Fruit fly (Drosophila melanogaster) whole organism, embryonic: ENCODE measurements around the gene CG3306.

ENCODE experiments used
- Atf6 ChIP-seq: fragments of 200-800 bp; sonication (Bioruptor generic); IDR thresholded peaks from 2 replicates; pipeline ENCODE4 v1.3.6; 2022; ENCODE audit warnings: missing biosample characterization, missing genetic modification characterization
- Awh ChIP-seq: fragments of 200-800 bp; sonication (Bioruptor generic); IDR thresholded peaks from 2 replicates; pipeline ENCODE4, ENCODE4 v1.3.6; 2022; ENCODE audit warnings: missing biosample characterization, missing genetic modification characterization
- CG10147 ChIP-seq: fragments of 200-800 bp; sonication (Bioruptor generic); optimal IDR thresholded peaks from 2 replicates; lab custom pipeline; 2019; ENCODE audit warnings: missing biosample characterization, mild to moderate bottlenecking, missing genetic modification characterization, moderate library complexity
- CG10274 ChIP-seq: fragments of 200-800 bp; sonication (Bioruptor generic); optimal IDR thresholded peaks from 3 replicates; lab custom pipeline; 2017; ENCODE audit warnings: missing biosample characterization, mild to moderate bottlenecking, missing genetic modification characterization
- CG10431 ChIP-seq: fragments of 200-800 bp; sonication (Bioruptor generic); optimal IDR thresholded peaks from 3 replicates; lab custom pipeline; 2018; ENCODE audit warnings: missing biosample characterization, mild to moderate bottlenecking, missing genetic modification characterization
- CG10462 ChIP-seq: fragments of 200-800 bp; sonication (Bioruptor generic); optimal IDR thresholded peaks from 2 replicates; lab custom pipeline; 2016; ENCODE audit warnings: missing biosample characterization, missing genetic modification characterization
- CG10565 ChIP-seq: fragments of 200-800 bp; sonication (Bioruptor generic); optimal IDR thresholded peaks from 3 replicates; lab custom pipeline; 2016; ENCODE audit warnings: missing biosample characterization, mild to moderate bottlenecking, missing genetic modification characterization
- CG12071 ChIP-seq: fragments of 200-800 bp; sonication (Bioruptor generic); optimal IDR thresholded peaks from 3 replicates; lab custom pipeline; 2018; ENCODE audit warnings: missing biosample characterization, mild to moderate bottlenecking, missing genetic modification characterization
- CG12942 ChIP-seq: fragments of 200-800 bp; sonication (Bioruptor generic); optimal IDR thresholded peaks from 3 replicates; lab custom pipeline; 2016; ENCODE audit warnings: missing biosample characterization, missing genetic modification characterization
- CG13123 ChIP-seq: fragments of 200-800 bp; sonication (Bioruptor generic); optimal IDR thresholded peaks from 2 replicates; lab custom pipeline; 2016; ENCODE audit warnings: missing biosample characterization, missing genetic modification characterization
- CG14860 ChIP-seq: fragments of 200-800 bp; sonication (Bioruptor generic); IDR thresholded peaks from 3 replicates; pipeline ENCODE4 v1.3.6; 2022; ENCODE audit warnings: missing biosample characterization, missing genetic modification characterization; ENCODE audit not compliant: partially characterized antibody
- CG15696 ChIP-seq: fragments of 200-800 bp; sonication (Bioruptor generic); optimal IDR thresholded peaks from 2 replicates; lab custom pipeline; 2019; ENCODE audit warnings: missing biosample characterization, mild to moderate bottlenecking, missing genetic modification characterization, moderate library complexity
- CG16863 ChIP-seq: fragments of 200-800 bp; sonication (Bioruptor generic); optimal IDR thresholded peaks from 3 replicates; lab custom pipeline; 2016; ENCODE audit warnings: missing biosample characterization, missing genetic modification characterization
- CG17802 ChIP-seq: fragments of 200-800 bp; sonication (Bioruptor generic); optimal IDR thresholded peaks from 2 replicates; lab custom pipeline; 2018; ENCODE audit warnings: missing biosample characterization, mild to moderate bottlenecking, missing genetic modification characterization, moderate library complexity
- CG18599 ChIP-seq: fragments of 200-800 bp; sonication (Bioruptor generic); optimal IDR thresholded peaks from 3 replicates; lab custom pipeline; 2017; ENCODE audit warnings: missing biosample characterization, missing genetic modification characterization, mild to moderate bottlenecking, moderate library complexity, missing genetic modification reagents
- CG2712 ChIP-seq: fragments of 200-800 bp; optimal IDR thresholded peaks from 3 replicates; lab custom pipeline; 2019; ENCODE audit warnings: missing biosample characterization, mild to moderate bottlenecking, missing genetic modification characterization, moderate library complexity
- CG32532 ChIP-seq: fragments of 200-800 bp; sonication (Bioruptor generic); IDR thresholded peaks from 2 replicates; pipeline ENCODE4 v1.3.6; 2022; ENCODE audit warnings: missing biosample characterization, missing genetic modification characterization
- CG33557 ChIP-seq: fragments of 200-800 bp; sonication (Bioruptor generic); optimal IDR thresholded peaks from 2 replicates; lab custom pipeline; 2019; ENCODE audit warnings: missing biosample characterization, mild to moderate bottlenecking, missing genetic modification characterization, moderate library complexity
- CG3726 ChIP-seq: fragments of 200-800 bp; sonication (Bioruptor generic); IDR thresholded peaks from 3 replicates; pipeline ENCODE4, ENCODE4 v1.3.6; 2022; ENCODE audit warnings: missing biosample characterization, missing genetic modification characterization
- CG4328 ChIP-seq: fragments of 200-800 bp; sonication (Bioruptor generic); optimal IDR thresholded peaks from 3 replicates; lab custom pipeline; 2017; ENCODE audit warnings: missing biosample characterization, missing genetic modification reagents, missing genetic modification characterization
- CG43689 ChIP-seq: fragments of 200-800 bp; sonication (Bioruptor generic); IDR thresholded peaks from 2 replicates; pipeline ENCODE4 v1.3.6; 2022; ENCODE audit warnings: missing biosample characterization, missing genetic modification characterization
- CG4617 ChIP-seq: fragments of 200-800 bp; sonication (Bioruptor generic); optimal IDR thresholded peaks from 3 replicates; lab custom pipeline; 2016; ENCODE audit warnings: missing biosample characterization, missing genetic modification characterization, borderline replicate concordance
- CG5953 ChIP-seq: fragments of 200-800 bp; sonication (Bioruptor generic); IDR thresholded peaks from 2 replicates; pipeline ENCODE4 v1.3.6; 2022; ENCODE audit warnings: missing biosample characterization, missing genetic modification characterization
- CG6689 ChIP-seq: fragments of 200-800 bp; sonication (Bioruptor generic); IDR thresholded peaks from 2 replicates; pipeline ENCODE4 v1.3.6; 2022; ENCODE audit warnings: missing biosample characterization, missing genetic modification characterization
- CG8281 ChIP-seq: fragments of 200-800 bp; sonication (Bioruptor generic); optimal IDR thresholded peaks from 2 replicates; lab custom pipeline; 2018; ENCODE audit warnings: missing biosample characterization, mild to moderate bottlenecking, missing genetic modification characterization, moderate library complexity
- CoRest ChIP-seq: fragments of 200-800 bp; sonication (Bioruptor generic); optimal IDR thresholded peaks from 3 replicates; lab custom pipeline; 2018; ENCODE audit warnings: missing biosample characterization, mild to moderate bottlenecking, missing genetic modification characterization, moderate library complexity
- Dad ChIP-seq: fragments of 200-800 bp; sonication (Bioruptor generic); optimal IDR thresholded peaks from 3 replicates; lab custom pipeline; 2016; ENCODE audit warnings: missing biosample characterization, missing genetic modification characterization
- Deaf1 ChIP-seq: fragments of 200-800 bp; optimal IDR thresholded peaks from 3 replicates; lab custom pipeline; 2019; ENCODE audit warnings: missing biosample characterization, mild to moderate bottlenecking, missing genetic modification characterization, moderate library complexity
- Dp ChIP-seq: fragments of 200-800 bp; sonication (Bioruptor generic); optimal IDR thresholded peaks from 2 replicates; lab custom pipeline; 2018; ENCODE audit warnings: missing biosample characterization, mild to moderate bottlenecking, missing genetic modification characterization, moderate library complexity
- Dref ChIP-seq: fragments of 200-800 bp; sonication (Bioruptor generic); IDR thresholded peaks from 2 replicates; pipeline ENCODE4 v1.3.6; 2022; ENCODE audit warnings: missing biosample characterization, missing genetic modification characterization
- E2f1 ChIP-seq: fragments of 200-800 bp; sonication (Bioruptor generic); IDR thresholded peaks from 2 replicates; pipeline ENCODE4 v1.3.6; 2022; ENCODE audit warnings: missing biosample characterization, missing genetic modification characterization
- Fer2 ChIP-seq: fragments of 200-800 bp; sonication (Bioruptor generic); optimal IDR thresholded peaks from 2 replicates; lab custom pipeline; 2018; ENCODE audit warnings: missing biosample characterization, mild to moderate bottlenecking, missing genetic modification characterization, moderate library complexity
- HHEX ChIP-seq: fragments of 200-800 bp; sonication (Bioruptor generic); optimal IDR thresholded peaks from 3 replicates; lab custom pipeline; 2017; ENCODE audit warnings: missing biosample characterization, mild to moderate bottlenecking, missing genetic modification characterization, missing genetic modification reagents
- MESR4 ChIP-seq: fragments of 200-800 bp; sonication (Bioruptor generic); optimal IDR thresholded peaks from 2 replicates; lab custom pipeline; 2018; ENCODE audit warnings: missing biosample characterization, mild to moderate bottlenecking, missing genetic modification characterization, moderate library complexity
- Nf-YB ChIP-seq: fragments of 200-800 bp; sonication (Bioruptor generic); optimal IDR thresholded peaks from 3 replicates; lab custom pipeline; 2019; ENCODE audit warnings: missing biosample characterization, mild to moderate bottlenecking, missing genetic modification characterization, moderate library complexity
- Optix ChIP-seq: fragments of 200-800 bp; sonication (Bioruptor generic); IDR thresholded peaks from 3 replicates; pipeline ENCODE4 v1.3.6; 2022; ENCODE audit warnings: missing biosample characterization, missing genetic modification characterization
- Rfx ChIP-seq: fragments of 200-800 bp; sonication (Bioruptor generic); IDR thresholded peaks from 2 replicates; pipeline ENCODE4 v1.3.6; 2022; ENCODE audit warnings: missing biosample characterization, missing genetic modification characterization
- aop ChIP-seq: fragments of 200-800 bp; sonication (Bioruptor generic); IDR thresholded peaks from 2 replicates; pipeline ENCODE4 v1.3.6; 2022; ENCODE audit warnings: missing biosample characterization, missing genetic modification characterization
- bowl ChIP-seq: fragments of 200-800 bp; sonication (Bioruptor generic); IDR thresholded peaks from 2 replicates; pipeline ENCODE4 v1.3.6; 2022; ENCODE audit warnings: missing biosample characterization, missing genetic modification characterization
- chif ChIP-seq, 2 experiments: fragments of 200-800 bp; sonication (Bioruptor generic); optimal IDR thresholded peaks; 3 replicates each; lab custom pipeline; 2016; ENCODE audit warnings: missing biosample characterization in 2 of 2, missing genetic modification characterization in 2 of 2
- chinmo ChIP-seq: fragments of 200-800 bp; sonication (Bioruptor generic); IDR thresholded peaks from 4 replicates; pipeline ENCODE4 v1.3.6; 2022; ENCODE audit warnings: missing biosample characterization, missing genetic modification characterization; ENCODE audit not compliant: partially characterized antibody
- cwo ChIP-seq: fragments of 200-800 bp; sonication (Bioruptor generic); optimal IDR thresholded peaks from 3 replicates; lab custom pipeline; 2017; ENCODE audit warnings: missing biosample characterization, missing genetic modification characterization, mild to moderate bottlenecking, moderate library complexity, missing genetic modification reagents
- dmrt11E ChIP-seq: fragments of 200-800 bp; sonication (Bioruptor generic); optimal IDR thresholded peaks from 3 replicates; lab custom pipeline; 2018; ENCODE audit warnings: missing biosample characterization, mild to moderate bottlenecking, missing genetic modification characterization, moderate library complexity
- hkb ChIP-seq, 2 experiments: fragments of 200-800 bp in 1 of 2; fragments of >200 bp in 1 of 2; sonication (Bioruptor generic) in 1 of 2; IDR thresholded peaks in 1 of 2; optimal IDR thresholded peaks in 1 of 2; 2 replicates each; pipeline versions ENCODE4 v1.3.6 to Lab custom; 2017 to 2022; ENCODE audit warnings: missing biosample characterization in 1 of 2, missing genetic modification characterization in 1 of 2
- jigr1 ChIP-seq: fragments of 200-800 bp; sonication (Bioruptor generic); IDR thresholded peaks from 3 replicates; pipeline ENCODE4 v1.3.6; 2022; ENCODE audit warnings: missing biosample characterization, missing genetic modification characterization
- nerfin-1 ChIP-seq: fragments of 200-800 bp; sonication (Bioruptor generic); optimal IDR thresholded peaks from 3 replicates; lab custom pipeline; 2019; ENCODE audit warnings: missing biosample characterization, mild to moderate bottlenecking, missing genetic modification characterization, moderate library complexity
- nom ChIP-seq: fragments of 200-800 bp; sonication (Bioruptor generic); optimal IDR thresholded peaks from 2 replicates; lab custom pipeline; 2017; ENCODE audit warnings: missing biosample characterization, missing genetic modification characterization, mild to moderate bottlenecking, moderate library complexity, missing genetic modification reagents
- ssp ChIP-seq: fragments of 200-800 bp; sonication (Bioruptor generic); IDR thresholded peaks from 2 replicates; pipeline ENCODE4 v1.3.6; 2022; ENCODE audit warnings: missing biosample characterization, missing genetic modification characterization
- tgo ChIP-seq: fragments of 200-800 bp; sonication (Bioruptor generic); IDR thresholded peaks from 3 replicates; pipeline ENCODE4 v1.3.6; 2022; ENCODE audit warnings: missing biosample characterization, missing genetic modification characterization
- tin ChIP-seq: fragments of 200-800 bp; sonication (Bioruptor generic); optimal IDR thresholded peaks from 3 replicates; lab custom pipeline; 2016; ENCODE audit warnings: missing biosample characterization, missing genetic modification characterization
- usp ChIP-seq: fragments of >200 bp; optimal IDR thresholded peaks from 2 replicates; lab custom pipeline; 2017; ENCODE audit warnings: missing biosample characterization, missing genetic modification characterization

The CG3306 gene

dm6 chr3L:9624014-9624413, 22.7 kb downstream of the CG3306 start, which contains the start of gene CG3335 (continued):
- no peak for TF ChIP-seq CG17802 (tag; lab: Kevin White, UChicago)
- TF ChIP-seq CG5953 (GFP tag; lab: Robert Waterston, UW) = no peak
- TF ChIP-seq Optix = no peak
- TF ChIP-seq CG32532 = no peak
- no peak for TF ChIP-seq CG18599 (GFP tag; lab: Kevin White, UChicago)
- no peak for TF ChIP-seq CG8281 (tag; lab: Kevin White, UChicago)
- TF ChIP-seq usp (GFP tag; lab: Kevin White, UChicago) = no peak
- peak; percentile 62; the same call in 2 of the 3 replicates for TF ChIP-seq CG14860
- TF ChIP-seq CG3726 (GFP tag; lab: Robert Waterston, UW) = no peak
- no peak for TF ChIP-seq CG10147 (GFP tag; lab: Kevin White, UChicago)
- no peak for TF ChIP-seq jigr1
- TF ChIP-seq CG10431 = no peak
- TF ChIP-seq CG4617 = peak; percentile 24
- no peak for TF ChIP-seq tin (GFP tag; lab: Kevin White, UChicago)
- no peak for TF ChIP-seq Awh (GFP tag; lab: Robert Waterston, UW)
- no peak for TF ChIP-seq tgo (GFP tag; lab: Robert Waterston, UW)
- no peak for TF ChIP-seq CG4328
- TF ChIP-seq CG2712 (tag; lab: Kevin White, UChicago) = no peak
- TF ChIP-seq nerfin-1 = no peak
- TF ChIP-seq Dad = no peak
- TF ChIP-seq Fer2 (tag; lab: Kevin White, UChicago) = no peak
- no peak for TF ChIP-seq nom (GFP tag; lab: Kevin White, UChicago)
- TF ChIP-seq HHEX (GFP tag; lab: Kevin White, UChicago) = no peak
- TF ChIP-seq Nf-YB (GFP tag; lab: Kevin White, UChicago) = no peak
- TF ChIP-seq CG16863 (GFP tag; lab: Kevin White, UChicago) = no peak
- no peak for TF ChIP-seq Rfx (GFP tag; lab: Robert Waterston, UW)
- TF ChIP-seq cwo (GFP tag; lab: Kevin White, UChicago) = peak; percentile 71
- TF ChIP-seq E2f1 (GFP tag; lab: Robert Waterston, UW) = no peak
- TF ChIP-seq Dref (GFP tag; lab: Robert Waterston, UW) = peak; percentile 86
- TF ChIP-seq dmrt11E (tag; lab: Kevin White, UChicago) = no peak
- no peak for TF ChIP-seq CG12071 (GFP tag; lab: Kevin White, UChicago)
- TF ChIP-seq CG43689 = no peak
- no peak for TF ChIP-seq CG12942 (GFP tag; lab: Kevin White, UChicago)
- no peak for TF ChIP-seq CG10462
- TF ChIP-seq CG15696 (tag; lab: Kevin White, UChicago) = no peak
- TF ChIP-seq Deaf1 (tag; lab: Kevin White, UChicago) = no peak
- TF ChIP-seq CG10565 (GFP tag; lab: Kevin White, UChicago) = no peak
- TF ChIP-seq chinmo (GFP tag; lab: Robert Waterston, UW) = 0 out of 4 replicates have a peak, but pooled peaks have one; percentile 85
- TF ChIP-seq Atf6 = no peak
- no peak for TF ChIP-seq bowl (GFP tag; lab: Robert Waterston, UW)
- TF ChIP-seq Dp (GFP tag; lab: Kevin White, UChicago) = peak; percentile 61
- TF ChIP-seq chif (GFP tag; optimal IDR thresholded peaks at IDR 0.05; lab: Kevin White, UChicago) = no peak
- TF ChIP-seq ssp = no peak
- TF ChIP-seq CG10274 (GFP tag; lab: Kevin White, UChicago) = no peak
- no peak for TF ChIP-seq CG13123 (GFP tag; lab: Kevin White, UChicago)
- no peak for TF ChIP-seq hkb (optimal IDR thresholded peaks at IDR 0.05; lab: Kevin White, UChicago)
- no peak for TF ChIP-seq hkb (GFP tag; IDR thresholded peaks at IDR 0.05; lab: Robert Waterston, UW)
- no peak for TF ChIP-seq CoRest
- no peak for TF ChIP-seq CG6689 (GFP tag; lab: Robert Waterston, UW)
- peak; percentile 34 for TF ChIP-seq MESR4 (GFP tag; lab: Kevin White, UChicago)
- no peak for TF ChIP-seq aop
- TF ChIP-seq CG33557 = no peak
